Worm (Caenorhabditis elegans) whole organism, midembryonic: Measurements from ENCODE around the gene gck-3.

Source experiments
- T22C8.4 ChIP-seq: fragments of 200-800 bp; sonication (Bioruptor generic); IDR thresholded peaks from 2 replicates; pipeline ENCODE4 v1.3.6; 2022; ENCODE audit warnings: missing genetic modification characterization, missing compliant biosample characterization
- cog-1 ChIP-seq: sonication (generic microtip); optimal IDR thresholded peaks from 2 replicates; lab custom pipeline; 2016; ENCODE audit warnings: missing genetic modification characterization, missing compliant biosample characterization
- flt-1 ChIP-seq: fragments of 200-800 bp; sonication (Bioruptor generic); IDR thresholded peaks from 2 replicates; pipeline ENCODE4 v1.3.6; 2022; ENCODE audit warnings: missing genetic modification characterization, missing compliant biosample characterization
- klf-2 ChIP-seq: fragments of 200-800 bp; sonication (Bioruptor generic); conservative IDR thresholded peaks from 2 replicates; pipeline ENCODE4 v1.3.6; 2022; ENCODE audit warnings: missing genetic modification reagents, missing genetic modification characterization, missing compliant biosample characterization
- med-1 ChIP-seq: sonication (generic microtip); optimal IDR thresholded peaks from 2 replicates; lab custom pipeline; 2017; ENCODE audit warnings: missing genetic modification characterization, mild to moderate bottlenecking, missing compliant biosample characterization, antibody characterized with exemption, missing genetic modification reagents; ENCODE audit not compliant: insufficient read depth
- ref-1 ChIP-seq: fragments of 200-800 bp; sonication (Bioruptor generic); conservative IDR thresholded peaks from 2 replicates; pipeline ENCODE4 v1.3.6; 2022; ENCODE audit warnings: missing genetic modification reagents, missing genetic modification characterization, missing compliant biosample characterization
- tab-1 ChIP-seq: fragments of 200-800 bp; sonication (Bioruptor generic); IDR thresholded peaks from 2 replicates; pipeline ENCODE4 v1.3.6; 2022; ENCODE audit warnings: missing genetic modification characterization, missing compliant biosample characterization
- ztf-23 ChIP-seq: fragments of 200-800 bp; sonication (Bioruptor generic); IDR thresholded peaks from 2 replicates; pipeline ENCODE4 v1.3.6; 2022; ENCODE audit warnings: missing genetic modification reagents, missing genetic modification characterization, missing compliant biosample characterization
- ztf-29 ChIP-seq: fragments of 200-800 bp; sonication (Bioruptor generic); IDR thresholded peaks from 2 replicates; pipeline ENCODE4 v1.3.6; 2022; ENCODE audit warnings: missing genetic modification reagents, missing genetic modification characterization, missing compliant biosample characterization

gck-3 gene

ce11 chrV:17945460-17945859 lies 21.2 kb downstream of the gck-3 start:
- TF ChIP-seq flt-1 (GFP tag; lab: Robert Waterston, UW) (no peak), tab-1 (GFP tag; lab: Robert Waterston, UW) (no peak), ztf-29 (GFP tag; lab: Robert Waterston, UW) (no peak), med-1 (GFP tag; lab: Kevin White, UChicago) (no peak), klf-2 (GFP tag; lab: Robert Waterston, UW) (no peak), ztf-23 (GFP tag; lab: Robert Waterston, UW) (no peak), ref-1 (GFP tag; lab: Robert Waterston, UW) (no peak), cog-1 (no peak), T22C8.4 (GFP tag; lab: Robert Waterston, UW) (no peak)

- no peak for TF ChIP-seq ztf-23 (GFP tag; lab: Robert Waterston, UW)
- TF ChIP-seq flt-1 (GFP tag; lab: Robert Waterston, UW), result 0 out of 2 replicates have a peak, but pooled peaks have one; percentile 30
Measured at ce11 chrV:17944849-17945452, 21.7 kb downstream of the gck-3 start.

ce11 chrV:17943877-17944472 lies 22.7 kb downstream of the gck-3 start:
- TF ChIP-seq tab-1 (GFP tag; lab: Robert Waterston, UW) (no peak), ztf-23 (GFP tag; lab: Robert Waterston, UW) (0 out of 2 replicates have a peak, but pooled peaks have one; percentile 48), cog-1 (no peak), flt-1 (GFP tag; lab: Robert Waterston, UW) (0 out of 2 replicates have a peak, but pooled peaks have one; percentile 27)

DNA sequence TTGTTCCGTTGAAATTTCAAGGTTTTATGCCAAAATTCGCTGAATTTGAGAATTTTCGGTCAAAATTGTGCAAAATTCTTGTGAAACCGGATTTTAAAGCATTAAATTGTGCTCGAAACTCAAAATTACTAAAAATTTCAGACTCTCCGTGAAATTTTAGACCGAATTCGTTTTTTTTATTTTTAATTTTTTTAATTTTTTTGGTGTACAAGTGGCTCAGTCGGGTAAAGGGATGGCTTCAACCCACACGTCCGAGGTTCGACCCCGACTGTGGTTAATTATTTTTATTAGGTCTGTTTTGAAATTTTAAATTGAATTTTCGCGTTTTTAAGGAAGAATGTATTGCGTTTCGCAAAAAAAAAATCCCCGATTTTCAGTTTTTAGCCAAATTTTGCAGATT lies 27.7 kb downstream of the gck-3 start:
- TF ChIP-seq T22C8.4 (GFP tag; lab: Robert Waterston, UW), result no peak
- TF ChIP-seq tab-1 (GFP tag; lab: Robert Waterston, UW), result no peak
- TF ChIP-seq klf-2 (GFP tag; lab: Robert Waterston, UW), result no peak

DNA sequence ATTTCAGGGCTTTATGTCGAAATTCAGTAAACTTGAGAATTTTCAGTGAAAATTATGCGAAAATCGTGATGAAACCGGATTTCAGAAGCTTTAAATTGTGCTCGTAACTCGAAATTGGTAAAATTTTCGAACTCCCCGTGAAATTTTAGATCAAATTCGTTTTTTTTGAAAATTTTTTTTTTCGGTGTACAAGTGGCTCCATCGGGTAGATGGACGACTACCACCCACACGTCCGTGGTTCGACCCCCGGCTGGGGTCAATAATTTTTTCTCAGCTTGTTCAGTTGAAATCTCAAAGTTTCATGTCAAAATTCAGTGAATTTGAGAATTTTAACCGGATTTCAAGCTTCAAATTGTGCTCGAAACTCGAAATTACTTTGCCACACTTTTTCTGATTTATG lies 30.8 kb downstream of the gck-3 start:
- TF ChIP-seq tab-1 (GFP tag; lab: Robert Waterston, UW) (no peak), ztf-23 (GFP tag; lab: Robert Waterston, UW) (no peak), med-1 (GFP tag; lab: Kevin White, UChicago) (no peak), flt-1 (GFP tag; lab: Robert Waterston, UW) (no peak)

DNA sequence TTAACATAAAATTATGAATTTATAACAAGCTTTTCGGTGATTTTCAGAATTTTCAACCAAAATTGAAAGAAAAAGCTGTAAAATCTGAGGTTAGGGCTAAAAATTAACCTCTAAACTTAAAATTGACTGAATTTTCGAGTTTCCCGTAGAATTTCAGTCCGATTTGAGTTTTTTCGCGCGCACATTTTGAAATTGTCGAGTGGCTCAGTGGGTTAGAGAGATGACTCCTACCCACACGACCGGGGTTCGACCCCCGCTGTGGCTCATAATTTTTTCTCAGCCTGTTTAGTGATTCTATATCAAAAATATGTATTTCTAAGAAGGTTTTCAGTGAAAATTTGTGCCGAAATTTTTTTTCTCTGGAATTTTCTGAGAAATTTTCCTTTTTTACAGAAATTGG lies 34.9 kb downstream of the gck-3 start:
- TF ChIP-seq tab-1 (GFP tag; lab: Robert Waterston, UW) (no peak), flt-1 (GFP tag; lab: Robert Waterston, UW) (no peak), med-1 (GFP tag; lab: Kevin White, UChicago) (no peak), ref-1 (GFP tag; lab: Robert Waterston, UW) (no peak), cog-1 (no peak), T22C8.4 (GFP tag; lab: Robert Waterston, UW) (no peak), klf-2 (GFP tag; lab: Robert Waterston, UW) (no peak), ztf-23 (GFP tag; lab: Robert Waterston, UW) (no peak), ztf-29 (GFP tag; lab: Robert Waterston, UW) (no peak)

DNA sequence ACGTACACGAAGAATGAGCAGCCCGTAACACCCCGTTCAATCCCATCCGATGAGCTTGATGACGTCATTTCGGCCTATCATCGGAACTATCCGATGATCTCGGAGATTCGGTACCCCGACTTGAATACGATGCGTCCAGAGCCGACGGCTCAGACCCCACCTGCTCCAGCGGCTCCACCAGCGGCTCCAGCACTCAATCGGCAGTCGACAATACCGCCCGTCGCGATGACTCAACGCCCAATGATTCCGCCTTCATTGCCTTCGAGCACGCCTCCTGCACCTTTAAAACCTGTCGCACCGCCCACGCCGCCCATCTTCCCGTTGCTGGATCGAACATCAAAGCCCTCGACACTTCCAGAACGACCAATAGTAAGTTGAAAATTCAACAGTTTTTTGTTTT lies 38.5 kb downstream of the gck-3 start:
- TF ChIP-seq flt-1 (GFP tag; lab: Robert Waterston, UW) (no peak), med-1 (GFP tag; lab: Kevin White, UChicago) (no peak), ref-1 (GFP tag; lab: Robert Waterston, UW) (no peak), ztf-29 (GFP tag; lab: Robert Waterston, UW) (no peak), ztf-23 (GFP tag; lab: Robert Waterston, UW) (no peak), cog-1 (no peak), klf-2 (GFP tag; lab: Robert Waterston, UW) (no peak), T22C8.4 (GFP tag; lab: Robert Waterston, UW) (no peak), tab-1 (GFP tag; lab: Robert Waterston, UW) (no peak)

ce11 chrV:17924095-17925000 lies 42.3 kb downstream of the gck-3 start, which contains the start of gene usp-50:
TSS of gene usp-50 (plus strand) at chrV:17924916.
- TF ChIP-seq ztf-29 (GFP tag; lab: Robert Waterston, UW), result peak; percentile 53; the same call in 1 of the 2 replicates

DNA sequence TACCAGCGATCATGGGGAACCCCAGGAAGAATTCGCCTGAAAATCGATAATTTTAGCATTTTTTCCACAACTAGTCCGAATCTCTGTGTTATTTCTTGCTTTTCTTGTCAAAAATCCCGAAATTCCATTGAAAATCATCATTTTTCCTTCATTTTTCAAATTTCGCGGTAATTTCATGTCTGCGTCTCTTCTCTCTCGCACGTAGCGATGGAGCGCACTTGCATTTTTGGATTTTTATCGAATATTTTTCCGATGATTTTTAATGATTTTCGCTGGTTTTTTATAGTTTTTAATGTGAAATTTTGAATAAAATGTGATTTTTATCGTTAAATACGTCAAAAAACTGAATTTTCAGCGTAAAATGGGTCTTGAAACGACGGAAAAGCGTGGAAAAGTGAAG lies 45.2 kb downstream of the gck-3 start, which contains the start of gene E01B7.2:
Gene E01B7.2 (plus strand): TSS at position 350 of the 400 bp plus-strand sequence.
- TF ChIP-seq tab-1 (GFP tag; lab: Robert Waterston, UW) (no peak), ref-1 (GFP tag; lab: Robert Waterston, UW) (no peak), cog-1 (no peak), klf-2 (GFP tag; lab: Robert Waterston, UW) (no peak), ztf-29 (GFP tag; lab: Robert Waterston, UW) (no peak), flt-1 (GFP tag; lab: Robert Waterston, UW) (no peak), med-1 (GFP tag; lab: Kevin White, UChicago) (no peak), T22C8.4 (GFP tag; lab: Robert Waterston, UW) (no peak), ztf-23 (GFP tag; lab: Robert Waterston, UW) (no peak)
